Fruit fly (Drosophila melanogaster): ENCODE data around the gene CG7691.
A peak's percentile ranks its signal among the peaks of the same experiment; 100 is the strongest.

The CG7691 gene

dm6 chr3R:18585259-18585858 lies 25.7 kb downstream of the CG7691 start:
- peak; percentile 44 for TF ChIP-seq CG17801 (GFP tag; optimal IDR thresholded peaks at IDR 0.05; ENCODE audit: partially characterized antibody)

DNA sequence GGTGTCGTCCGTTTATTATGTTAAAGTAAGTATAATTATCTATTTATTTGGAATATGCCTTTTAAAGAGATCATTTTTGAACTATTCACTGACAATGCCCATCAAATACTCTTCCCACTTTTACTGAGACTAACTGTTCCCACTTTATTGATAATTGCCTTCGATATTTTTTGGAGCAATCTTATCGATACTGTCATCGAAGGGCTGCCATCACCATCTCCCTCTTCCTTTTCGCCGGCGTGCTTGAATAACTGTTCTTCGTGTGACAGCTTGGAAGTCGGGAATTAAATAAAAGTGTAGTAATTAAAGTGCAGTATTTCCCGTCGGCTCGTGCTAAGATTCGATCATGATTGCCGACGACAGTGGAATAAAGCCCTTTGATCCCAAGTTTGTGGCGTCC lies 31.1 kb downstream of the CG7691 start, which contains the start of gene qin:
Gene qin, plus strand, starts transcription at position 274 of the 400 bp plus-strand sequence.
- no peak for TF ChIP-seq CG17801 (GFP tag; optimal IDR thresholded peaks at IDR 0.05; ENCODE audit: partially characterized antibody)

- TF ChIP-seq CG17801 (GFP tag; optimal IDR thresholded peaks at IDR 0.05; ENCODE audit: partially characterized antibody): no peak
These were observed 38.7 kb downstream of the CG7691 start, which contains the start of gene Tssk for dm6 chr3R:18598391-18598790. TSS of gene Tssk (plus strand) at chr3R:18598691.
